Worm (Caenorhabditis elegans) whole organism, L1 larva: Measurements from ENCODE around the gene epi-1.

ENCODE experiments used
- aly-2 ChIP-seq: fragments of 150-350 bp; optimal IDR thresholded peaks from 2 replicates; lab custom pipeline; 2014; ENCODE audit warnings: missing biosample characterization, missing genetic modification characterization
- dpl-1 ChIP-seq, 3 experiments: fragments of 150-350 bp in 2 of 3; sonication (generic microtip) in 1 of 3; optimal IDR thresholded peaks; 2 replicates each; lab custom pipeline; 2014 to 2017; ENCODE audit warnings: missing biosample characterization in 3 of 3, missing genetic modification characterization in 3 of 3, missing genetic modification reagents in 3 of 3
- elt-3 ChIP-seq, 6 experiments: fragments of 150-350 bp in 1 of 6; sonication (generic microtip); optimal IDR thresholded peaks; 2 replicates each; lab custom pipeline; 2017 to 2018; ENCODE audit warnings: missing biosample characterization in 6 of 6, missing genetic modification characterization in 6 of 6, inconsistent platforms in 1 of 6
- fkh-10 ChIP-seq: sonication (generic microtip); optimal IDR thresholded peaks from 2 replicates; lab custom pipeline; 2017; ENCODE audit warnings: missing biosample characterization, missing genetic modification reagents, missing genetic modification characterization
- fos-1 ChIP-seq: fragments of 150-350 bp; optimal IDR thresholded peaks from 2 replicates; lab custom pipeline; 2014; ENCODE audit warnings: missing biosample characterization, missing genetic modification characterization
- hlh-4 ChIP-seq: sonication (generic microtip); optimal IDR thresholded peaks from 2 replicates; lab custom pipeline; 2016; ENCODE audit warnings: mild to moderate bottlenecking, missing genetic modification characterization, missing compliant biosample characterization
- lin-13 ChIP-seq: fragments of 150-350 bp; optimal IDR thresholded peaks from 2 replicates; lab custom pipeline; 2014; ENCODE audit warnings: missing biosample characterization, missing genetic modification reagents, missing genetic modification characterization
- nhr-76 ChIP-seq: sonication (generic microtip); optimal IDR thresholded peaks from 2 replicates; lab custom pipeline; 2017; ENCODE audit warnings: missing biosample characterization, missing genetic modification characterization
- pax-3 ChIP-seq: fragments of 200-800 bp; sonication (Bioruptor generic); optimal IDR thresholded peaks from 2 replicates; lab custom pipeline; 2018; ENCODE audit warnings: mild to moderate bottlenecking, missing genetic modification characterization, moderate library complexity, missing compliant biosample characterization
- pqm-1 ChIP-seq: sonication (generic microtip); optimal IDR thresholded peaks from 3 replicates; lab custom pipeline; 2017; ENCODE audit warnings: missing biosample characterization, missing genetic modification characterization
- tlp-1 ChIP-seq: fragments of 150-350 bp; optimal IDR thresholded peaks from 2 replicates; lab custom pipeline; 2014; ENCODE audit warnings: missing biosample characterization, missing genetic modification characterization
- unc-30 ChIP-seq: sonication (generic microtip); optimal IDR thresholded peaks from 2 replicates; lab custom pipeline; 2017; ENCODE audit warnings: missing biosample characterization, missing genetic modification characterization

- no peak for TF ChIP-seq fos-1
- TF ChIP-seq elt-3 (tag; optimal IDR thresholded peaks at IDR 0.05; lab: Kevin White, UChicago) = peak in 2 of 6 experiments; percentile 45 to 78
- TF ChIP-seq lin-13 (GFP tag; lab: Kevin White, UChicago) = no peak
- no peak for TF ChIP-seq aly-2 (tag; lab: Kevin White, UChicago)
- no peak for TF ChIP-seq hlh-4
- TF ChIP-seq fkh-10 = no peak
- TF ChIP-seq pqm-1 (tag; lab: Kevin White, UChicago) = no peak
- no peak for TF ChIP-seq dpl-1 (GFP tag; optimal IDR thresholded peaks at IDR 0.05; lab: Kevin White, UChicago)
- TF ChIP-seq unc-30 (tag; lab: Kevin White, UChicago) = no peak
- no peak for TF ChIP-seq nhr-76 (tag; lab: Kevin White, UChicago)
- TF ChIP-seq tlp-1 (tag; lab: Kevin White, UChicago) = no peak
- TF ChIP-seq pax-3 (tag; lab: Kevin White, UChicago) = no peak
Measured at ce11 chrIV:10701866-10702458, 35.3 kb downstream of the epi-1 start.
